Worm (Caenorhabditis elegans) whole organism, young adult: Measurements from ENCODE around the gene ceh-39.

Source experiments
- B0035.1 ChIP-seq: sonication (generic microtip); optimal IDR thresholded peaks from 2 replicates; lab custom pipeline; 2016; ENCODE audit warnings: missing genetic modification characterization, mild to moderate bottlenecking, missing compliant biosample characterization, missing genotype, missing genetic modification reagents
- F33H1.4 ChIP-seq: fragments of 200-800 bp; sonication (Bioruptor generic); IDR thresholded peaks from 2 replicates; pipeline ENCODE4 v1.3.6; 2022; ENCODE audit warnings: missing genetic modification reagents, missing genetic modification characterization, missing compliant biosample characterization
- Y56A3A.18 ChIP-seq: fragments of 200-800 bp; sonication (Bioruptor generic); IDR thresholded peaks from 2 replicates; pipeline ENCODE4 v1.3.6; 2022; ENCODE audit warnings: missing genetic modification reagents, missing genetic modification characterization, missing compliant biosample characterization
- aptf-2 ChIP-seq: fragments of 200-800 bp; sonication (Bioruptor generic); conservative IDR thresholded peaks from 2 replicates; pipeline ENCODE4 v1.3.6; 2022; ENCODE audit warnings: missing genetic modification reagents, missing genetic modification characterization, missing compliant biosample characterization
- aptf-3 ChIP-seq: fragments of 200-800 bp; sonication (Bioruptor generic); IDR thresholded peaks from 2 replicates; pipeline ENCODE4 v1.3.6; 2022; ENCODE audit warnings: missing genetic modification characterization, missing compliant biosample characterization
- cebp-2 ChIP-seq: fragments of 200-800 bp; sonication (Bioruptor generic); IDR thresholded peaks from 2 replicates; pipeline ENCODE4 v1.3.6; 2022; ENCODE audit warnings: missing genetic modification characterization, missing compliant biosample characterization
- die-1 ChIP-seq: sonication (generic microtip); optimal IDR thresholded peaks from 2 replicates; lab custom pipeline; 2016; ENCODE audit warnings: missing genotype, mild to moderate bottlenecking, missing genetic modification characterization, missing compliant biosample characterization
- him-1 ChIP-seq: sonication (generic microtip); optimal IDR thresholded peaks from 2 replicates; lab custom pipeline; 2016; ENCODE audit warnings: missing genotype, missing genetic modification reagents, missing genetic modification characterization, missing compliant biosample characterization
- hlh-12 ChIP-seq: sonication (generic microtip); optimal IDR thresholded peaks from 2 replicates; lab custom pipeline; 2016; ENCODE audit warnings: missing genetic modification characterization, missing compliant biosample characterization
- nhr-179 ChIP-seq: sonication (generic microtip); optimal IDR thresholded peaks from 2 replicates; lab custom pipeline; 2016; ENCODE audit warnings: mild to moderate bottlenecking, missing genetic modification characterization, missing compliant biosample characterization
- rcor-1 ChIP-seq: fragments of 200-800 bp; sonication (Bioruptor generic); IDR thresholded peaks from 2 replicates; pipeline ENCODE4 v1.3.6; 2022; ENCODE audit warnings: missing genetic modification reagents, missing genetic modification characterization, missing compliant biosample characterization

- TF ChIP-seq Y56A3A.18 (no peak), F33H1.4 (GFP tag; lab: Robert Waterston, UW) (no peak), aptf-3 (no peak), nhr-179 (tag; lab: Kevin White, UChicago) (no peak), him-1 (tag; lab: Kevin White, UChicago) (no peak), B0035.1 (tag; lab: Kevin White, UChicago) (no peak), die-1 (tag; lab: Kevin White, UChicago) (no peak), aptf-2 (GFP tag; lab: Robert Waterston, UW) (no peak), hlh-12 (tag; lab: Kevin White, UChicago) (no peak), rcor-1 (no peak), cebp-2 (GFP tag; lab: Robert Waterston, UW) (no peak)
These were observed 29.8 kb downstream of the ceh-39 start, which contains the start of gene C14E2.1 for ce11 chrX:1826166-1826565.
